Fruit fly (Drosophila melanogaster) whole organism, pupa: ENCODE results near the gene PIG-K.

Experiments used
- CG12605 ChIP-seq: fragments of 200-800 bp; sonication (Bioruptor generic); IDR thresholded peaks from 2 replicates; pipeline ENCODE4 v1.3.6; 2022; ENCODE audit warnings: missing biosample characterization, missing genetic modification characterization
- CG13204 ChIP-seq: fragments of 200-800 bp; sonication (Bioruptor generic); optimal IDR thresholded peaks from 2 replicates; lab custom pipeline; 2018; ENCODE audit warnings: missing biosample characterization, mild to moderate bottlenecking, missing genetic modification characterization, moderate library complexity
- CG17806 ChIP-seq: fragments of 200-800 bp; sonication (Bioruptor generic); optimal IDR thresholded peaks from 2 replicates; lab custom pipeline; 2018; ENCODE audit warnings: missing biosample characterization, mild to moderate bottlenecking, missing genetic modification characterization, moderate library complexity
- CG34367 ChIP-seq: fragments of 200-800 bp; sonication (Bioruptor generic); optimal IDR thresholded peaks from 2 replicates; lab custom pipeline; 2018; ENCODE audit warnings: missing biosample characterization, mild to moderate bottlenecking, missing genetic modification characterization
- CG4496 ChIP-seq: fragments of 200-800 bp; sonication (Bioruptor generic); IDR thresholded peaks from 3 replicates; pipeline ENCODE4 v1.3.6; 2022; ENCODE audit warnings: missing biosample characterization, missing genetic modification characterization
- CG8301 ChIP-seq: fragments of 200-800 bp; sonication (Bioruptor generic); optimal IDR thresholded peaks from 2 replicates; lab custom pipeline; 2018; ENCODE audit warnings: missing biosample characterization, mild to moderate bottlenecking, missing genetic modification characterization
- Pif1A ChIP-seq: fragments of 200-800 bp; sonication (Bioruptor generic); optimal IDR thresholded peaks from 3 replicates; lab custom pipeline; 2016; ENCODE audit warnings: missing biosample characterization, missing genetic modification characterization
- Pif1B ChIP-seq: fragments of 200-800 bp; sonication (Bioruptor generic); optimal IDR thresholded peaks from 3 replicates; lab custom pipeline; 2016; ENCODE audit warnings: missing biosample characterization, missing genetic modification characterization
- gl ChIP-seq: fragments of 200-800 bp; sonication (Bioruptor generic); optimal IDR thresholded peaks from 2 replicates; lab custom pipeline; 2018; ENCODE audit warnings: missing biosample characterization, mild to moderate bottlenecking, missing genetic modification characterization

- TF ChIP-seq CG8301 (tag; lab: Kevin White, UChicago) (no peak), Pif1B (GFP tag; lab: Kevin White, UChicago) (no peak), CG12605 (0 out of 2 replicates have a peak, but pooled peaks have one; percentile 8), CG17806 (tag; lab: Kevin White, UChicago) (no peak), CG34367 (no peak), CG4496 (GFP tag; lab: Robert Waterston, UW) (peak; percentile 80), CG13204 (peak; percentile 99), Pif1A (GFP tag; lab: Kevin White, UChicago) (no peak), gl (tag; lab: Kevin White, UChicago) (no peak)
Observed at dm6 chrX:2036383-2036782, 27.2 kb upstream of the PIG-K start.
